Fruit fly (Drosophila melanogaster) Kc167 (cell line): ENCODE results near the gene CG9338.

Source experiments
- Myc ChIP-seq: fragments of >200 bp; optimal IDR thresholded peaks from 2 replicates; lab custom pipeline; 2017; ENCODE audit warnings: missing external identifiers
- Sin3A ChIP-seq: fragments of >200 bp; optimal IDR thresholded peaks from 2 replicates; lab custom pipeline; 2018; ENCODE audit warnings: missing external identifiers
- h ChIP-seq: fragments of >200 bp; optimal IDR thresholded peaks from 3 replicates; lab custom pipeline; 2018; ENCODE audit warnings: missing external identifiers
- insv ChIP-seq: fragments of >200 bp; optimal IDR thresholded peaks from 3 replicates; lab custom pipeline; 2018; ENCODE audit warnings: missing external identifiers
- ttk ChIP-seq: sonication (Bioruptor generic); optimal IDR thresholded peaks from 2 replicates; lab custom pipeline; 2017; ENCODE audit warnings: missing external identifiers

DNA sequence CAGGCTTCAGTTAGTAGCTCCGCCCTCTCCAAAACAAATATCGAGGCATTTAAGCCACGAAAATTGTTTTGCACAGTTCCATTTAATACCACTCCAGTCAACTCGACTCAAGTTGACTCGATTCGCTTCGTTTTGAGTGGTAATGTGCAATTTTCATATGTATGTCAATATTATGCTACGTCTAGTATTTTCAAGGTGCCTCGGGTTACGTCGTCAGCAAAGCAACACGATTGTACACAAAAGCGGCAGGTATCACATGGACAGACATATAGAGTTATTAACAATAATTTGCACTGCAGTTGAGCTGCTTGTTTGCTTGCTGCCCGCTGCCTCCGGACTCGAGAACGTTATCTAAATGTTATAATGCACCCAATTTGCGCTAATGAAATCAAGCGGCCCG lies 40.0 kb downstream of the CG9338 start:
- TF ChIP-seq Myc (lab: Kevin White, UChicago) (no peak), h (no peak), insv (lab: Kevin White, UChicago) (no peak), ttk (no peak), Sin3A (lab: Kevin White, UChicago) (no peak)
